Worm (Caenorhabditis elegans): ENCODE results near the gene snx-14.

ce11 chrII:13495718-13496117 is 35.3 kb downstream of the snx-14 start, which contains the start of gene drr-1:
- no peak for TF ChIP-seq him-1 (tag; optimal IDR thresholded peaks at IDR 0.05)
- TF ChIP-seq dao-5 (tag; optimal IDR thresholded peaks at IDR 0.05), result no peak

All from whole organism, L4/young adult.